Worm (Caenorhabditis elegans): ENCODE results near the gene F19H8.2.

DNA sequence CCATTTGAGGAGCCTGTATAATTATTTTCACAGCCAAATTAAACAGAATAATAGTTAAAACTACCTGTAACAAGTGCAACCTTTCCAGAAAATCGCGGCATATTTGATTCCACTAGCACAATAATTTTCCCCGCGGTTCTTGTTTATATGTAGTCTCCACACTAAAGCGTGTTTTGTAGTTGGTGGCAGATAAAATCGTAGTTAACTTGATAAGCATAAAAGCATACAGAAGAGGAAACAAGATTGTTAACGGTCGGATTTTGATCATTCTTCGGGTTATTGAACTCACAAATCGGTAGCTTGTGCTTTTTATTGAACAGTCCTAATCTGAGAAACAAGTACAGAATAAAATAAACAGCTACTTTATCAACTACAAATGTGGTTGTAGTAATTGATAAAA, 18.3 kb downstream of the F19H8.2 start, which contains the start of gene C01G12.5:
- TF ChIP-seq pag-3 (tag; optimal IDR thresholded peaks at IDR 0.05; ENCODE audit: borderline replicate concordance, insufficient read depth) (no peak), elt-3 (tag; optimal IDR thresholded peaks at IDR 0.05) (no peak), grh-1 (GFP tag; IDR thresholded peaks at IDR 0.05) (no peak), ceh-82 (tag; optimal IDR thresholded peaks at IDR 0.05) (no peak), ces-1 (GFP tag; optimal IDR thresholded peaks at IDR 0.05) (no peak), hlh-17 (GFP tag; optimal IDR thresholded peaks at IDR 0.05; ENCODE audit: borderline replicate concordance) (no peak), nhr-237 (tag; optimal IDR thresholded peaks at IDR 0.05) (no peak), fkh-10 (GFP tag; optimal IDR thresholded peaks at IDR 0.05) (no peak), ets-5 (GFP tag; IDR thresholded peaks at IDR 0.05) (no peak), mdl-1 (tag; optimal IDR thresholded peaks at IDR 0.05) (no peak), tbx-2 (tag; optimal IDR thresholded peaks at IDR 0.05) (no peak), lsy-2 (tag; optimal IDR thresholded peaks at IDR 0.05) (no peak)

All from whole organism, L1 larva.